Fruit fly (Drosophila melanogaster): ENCODE data around the gene Wdr24.

DNA sequence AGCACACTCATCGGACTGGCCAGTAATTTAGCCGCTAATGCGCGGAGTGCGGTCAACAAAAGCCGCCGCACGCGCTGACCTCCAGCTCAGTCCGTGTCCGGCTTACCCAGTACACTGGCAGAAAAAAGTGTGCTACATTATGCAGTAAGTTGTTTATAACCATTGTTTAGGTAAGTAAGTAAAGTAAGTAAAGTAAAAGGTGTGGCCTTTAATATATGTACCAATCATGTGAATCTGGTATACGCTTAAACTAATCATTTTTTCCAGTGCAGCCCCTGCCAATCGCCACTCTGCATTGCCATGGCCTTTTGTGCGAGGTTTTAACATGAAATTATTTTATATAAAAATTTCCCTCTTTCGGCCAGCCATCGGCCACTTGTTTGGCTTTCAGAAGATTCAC, 33.5 kb downstream of the Wdr24 start:
- TF ChIP-seq h (GFP tag; optimal IDR thresholded peaks at IDR 0.05) (no peak), sage (GFP tag; optimal IDR thresholded peaks at IDR 0.05) (no peak), psq (GFP tag; optimal IDR thresholded peaks at IDR 0.05) (no peak)

All from whole organism, wandering third instar larva.